Fruit fly (Drosophila melanogaster): ENCODE results near the gene CG42353.

The CG42353 gene

DNA sequence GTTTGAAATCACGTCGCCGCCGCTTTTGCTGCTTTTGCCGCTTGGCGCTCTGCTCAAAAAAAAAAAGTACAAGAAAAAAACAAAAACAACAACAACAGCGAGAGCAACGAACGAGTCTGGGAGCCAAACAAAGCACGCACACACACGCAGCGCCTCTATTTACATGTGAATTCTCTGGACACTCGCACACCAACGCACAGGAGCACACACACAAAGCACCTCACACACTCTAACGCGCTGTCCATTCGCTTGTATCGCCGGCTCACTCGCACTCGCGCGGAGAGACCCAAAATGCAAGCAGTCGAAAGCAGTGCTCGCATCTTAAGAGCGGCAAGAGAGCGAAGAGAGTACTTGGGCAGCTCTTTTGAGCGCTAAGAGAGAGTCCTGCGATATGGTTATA, 44.2 kb upstream of the CG42353 start, which contains the start of gene disco-r (continued):
- TF ChIP-seq Fer2 (tag; optimal IDR thresholded peaks at IDR 0.05) (no peak), tna (GFP tag; IDR thresholded peaks at IDR 0.05; ENCODE audit: partially characterized antibody) (no peak), CG7357 (GFP tag; IDR thresholded peaks at IDR 0.05) (no peak), schlank (tag; optimal IDR thresholded peaks at IDR 0.05) (no peak), C15 (GFP tag; IDR thresholded peaks at IDR 0.05) (no peak), chif (GFP tag; optimal IDR thresholded peaks at IDR 0.05) (peak in 1 of 2 experiments; percentile 11), hb (GFP tag; IDR thresholded peaks at IDR 0.05; ENCODE audit: partially characterized antibody) (no peak), CG17912 (GFP tag; optimal IDR thresholded peaks at IDR 0.05) (no peak), CG32532 (GFP tag; IDR thresholded peaks at IDR 0.05) (0 out of 2 replicates have a peak, but pooled peaks have one; percentile 34), Atf-2 (GFP tag; optimal IDR thresholded peaks at IDR 0.05) (no peak), Taf1 (GFP tag; IDR thresholded peaks at IDR 0.05) (no peak), CG32772 (GFP tag; IDR thresholded peaks at IDR 0.05) (peak; percentile 67), ftz-f1 (GFP tag; optimal IDR thresholded peaks at IDR 0.05) (peak; percentile 89), shn (GFP tag; optimal IDR thresholded peaks at IDR 0.05) (no peak), CG10267 (tag; optimal IDR thresholded peaks at IDR 0.05) (no peak), Dref (GFP tag; IDR thresholded peaks at IDR 0.05) (no peak), CG10979 (tag; optimal IDR thresholded peaks at IDR 0.05) (no peak), pan (optimal IDR thresholded peaks at IDR 0.05) (no peak), pan (GFP tag; optimal IDR thresholded peaks at IDR 0.05 in 1 of 2, IDR thresholded peaks at IDR 0.05 in 1 of 2) (peak in 1 of 2 experiments; percentile 25), CG11695 (GFP tag; IDR thresholded peaks at IDR 0.05) (no peak), jigr1 (GFP tag; IDR thresholded peaks at IDR 0.05) (no peak), wor (GFP tag; IDR thresholded peaks at IDR 0.05) (no peak), Eip74EF (GFP tag; optimal IDR thresholded peaks at IDR 0.05) (peak in 1 of 2 experiments; percentile 65), Sox102F (GFP tag; optimal IDR thresholded peaks at IDR 0.05) (no peak), CG17802 (tag; optimal IDR thresholded peaks at IDR 0.05) (no peak), hkb (optimal IDR thresholded peaks at IDR 0.05) (no peak), hkb (GFP tag; IDR thresholded peaks at IDR 0.05) (0 out of 2 replicates have a peak, but pooled peaks have one; percentile 21), knrl (GFP tag; IDR thresholded peaks at IDR 0.05; ENCODE audit: partially characterized antibody) (peak; percentile 35; the same call in 1 of the 3 replicates), CG8478 (optimal IDR thresholded peaks at IDR 0.05) (peak; percentile 97), Deaf1 (tag; optimal IDR thresholded peaks at IDR 0.05) (peak; percentile 84)

DNA sequence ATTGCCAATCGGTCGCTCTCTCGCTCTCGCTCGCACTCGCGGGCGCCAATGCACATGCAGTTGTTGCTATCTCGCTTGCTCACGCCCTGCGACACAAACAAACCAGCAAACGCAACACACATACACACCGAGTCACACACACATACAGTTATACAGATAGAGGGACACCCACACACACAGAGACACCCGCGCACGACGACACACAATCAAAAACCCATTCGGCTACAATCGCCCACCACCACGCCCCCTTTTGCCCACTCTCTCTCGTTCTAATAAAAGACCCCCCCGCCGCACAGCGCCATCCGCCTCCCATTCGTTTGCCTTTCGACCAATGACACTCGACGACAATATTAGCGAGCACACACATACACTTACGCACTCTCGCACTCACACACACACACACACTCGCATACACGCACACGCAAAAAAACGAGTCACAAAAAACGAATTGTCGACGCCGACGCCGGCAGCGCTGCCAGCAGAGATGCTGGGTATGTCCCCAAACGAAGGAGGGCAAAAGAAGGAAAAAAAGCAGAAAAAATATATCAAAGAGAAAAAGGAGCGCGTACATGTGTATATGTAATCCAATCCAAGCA, 43.0 kb upstream of the CG42353 start:
- no peak for TF ChIP-seq Fer1 (GFP tag; optimal IDR thresholded peaks at IDR 0.05)
- TF ChIP-seq CG12299 (tag; optimal IDR thresholded peaks at IDR 0.05) = no peak
- peak; percentile 97 for TF ChIP-seq CG8478 (optimal IDR thresholded peaks at IDR 0.05)
- no peak for TF ChIP-seq CG2678 (tag; optimal IDR thresholded peaks at IDR 0.05)
- TF ChIP-seq Spps (tag; optimal IDR thresholded peaks at IDR 0.05) = no peak
- TF ChIP-seq Trl (optimal IDR thresholded peaks at IDR 0.05) = peak; percentile 45 to 75
- TF ChIP-seq Trl (GFP tag; optimal IDR thresholded peaks at IDR 0.05) = no peak
- no peak for TF ChIP-seq CG6813 (GFP tag; optimal IDR thresholded peaks at IDR 0.05)
- TF ChIP-seq CG1832 (GFP tag; optimal IDR thresholded peaks at IDR 0.05) = peak; percentile 79
- TF ChIP-seq Nf-YC (tag; optimal IDR thresholded peaks at IDR 0.05) = peak; percentile 99
- no peak for TF ChIP-seq Camta (GFP tag; optimal IDR thresholded peaks at IDR 0.05)
- peak; percentile 28 for TF ChIP-seq CG3065 (GFP tag; optimal IDR thresholded peaks at IDR 0.05)
- no peak for TF ChIP-seq sens-2 (GFP tag; IDR thresholded peaks at IDR 0.05)
- TF ChIP-seq rib (GFP tag; IDR thresholded peaks at IDR 0.05) = 0 out of 2 replicates have a peak, but pooled peaks have one; percentile 36
- TF ChIP-seq CkIIα-i1 (GFP tag; IDR thresholded peaks at IDR 0.05) = no peak
- TF ChIP-seq B-H1 (GFP tag; IDR thresholded peaks at IDR 0.05) = no peak
- TF ChIP-seq CG18011 (GFP tag; optimal IDR thresholded peaks at IDR 0.05) = no peak
- no peak for TF ChIP-seq CG18764 (GFP tag; optimal IDR thresholded peaks at IDR 0.05)
- peak; percentile 95 for TF ChIP-seq Deaf1 (tag; optimal IDR thresholded peaks at IDR 0.05)
- TF ChIP-seq CG2889 (GFP tag; IDR thresholded peaks at IDR 0.05) = no peak
- TF ChIP-seq CG10462 (GFP tag; optimal IDR thresholded peaks at IDR 0.05) = no peak
- peak; percentile 82 for TF ChIP-seq abd-A (tag; optimal IDR thresholded peaks at IDR 0.05)
- TF ChIP-seq Adf1 (GFP tag; IDR thresholded peaks at IDR 0.05) = peak; percentile 94
- TF ChIP-seq NC2α (GFP tag; optimal IDR thresholded peaks at IDR 0.05) = no peak
